Fruit fly (Drosophila melanogaster) whole organism, embryonic: ENCODE results near the gene Cpr30F.

Source experiments
- Atf-2 ChIP-seq: fragments of 200-800 bp; sonication (Bioruptor generic); optimal IDR thresholded peaks from 2 replicates; lab custom pipeline; 2016; ENCODE audit warnings: missing biosample characterization, missing genetic modification characterization
- B-H2 ChIP-seq: fragments of 200-800 bp; sonication (Bioruptor generic); optimal IDR thresholded peaks from 2 replicates; lab custom pipeline; 2018; ENCODE audit warnings: missing biosample characterization, mild to moderate bottlenecking, missing genetic modification characterization
- BEAF-32 ChIP-seq: fragments of 200-800 bp; sonication (Bioruptor generic); optimal IDR thresholded peaks from 3 replicates; lab custom pipeline; 2017; ENCODE audit warnings: missing biosample characterization, missing genetic modification characterization, mild to moderate bottlenecking, moderate library complexity, missing genetic modification reagents
- CG10366 ChIP-seq: fragments of 200-800 bp; sonication (Bioruptor generic); IDR thresholded peaks from 2 replicates; pipeline ENCODE4 v1.3.6; 2022; ENCODE audit warnings: missing biosample characterization, missing genetic modification characterization
- CG10543 ChIP-seq: fragments of 200-800 bp; sonication (Bioruptor generic); optimal IDR thresholded peaks from 3 replicates; lab custom pipeline; 2017; ENCODE audit warnings: missing biosample characterization, mild to moderate bottlenecking, missing genetic modification characterization, moderate library complexity
- CG10565 ChIP-seq: fragments of 200-800 bp; sonication (Bioruptor generic); optimal IDR thresholded peaks from 3 replicates; lab custom pipeline; 2016; ENCODE audit warnings: missing biosample characterization, mild to moderate bottlenecking, missing genetic modification characterization
- CG10654 ChIP-seq: fragments of 200-800 bp; sonication (Bioruptor generic); optimal IDR thresholded peaks from 2 replicates; lab custom pipeline; 2016; ENCODE audit warnings: missing biosample characterization, missing genetic modification characterization
- CG11085 ChIP-seq: fragments of 200-800 bp; sonication (Bioruptor generic); IDR thresholded peaks from 2 replicates; pipeline ENCODE4 v1.3.6; 2022; ENCODE audit warnings: missing biosample characterization, missing genetic modification characterization
- CG11696 ChIP-seq: fragments of 200-800 bp; sonication (Bioruptor generic); IDR thresholded peaks from 2 replicates; pipeline ENCODE4 v1.3.6; 2022; ENCODE audit warnings: missing biosample characterization, missing genetic modification characterization
- CG13296 ChIP-seq: fragments of 200-800 bp; sonication (Bioruptor generic); optimal IDR thresholded peaks from 3 replicates; lab custom pipeline; 2018; ENCODE audit warnings: missing biosample characterization, mild to moderate bottlenecking, missing genetic modification characterization
- CG17186 ChIP-seq: fragments of 200-800 bp; sonication (Bioruptor generic); optimal IDR thresholded peaks from 3 replicates; lab custom pipeline; 2017; ENCODE audit warnings: missing biosample characterization, missing genetic modification reagents, missing genetic modification characterization
- CG17328 ChIP-seq: fragments of 200-800 bp; sonication (Bioruptor generic); IDR thresholded peaks from 2 replicates; pipeline ENCODE4 v1.3.6; 2022; ENCODE audit warnings: missing biosample characterization, missing genetic modification characterization
- CG17359 ChIP-seq: fragments of 200-800 bp; sonication (Bioruptor generic); optimal IDR thresholded peaks from 3 replicates; lab custom pipeline; 2018; ENCODE audit warnings: missing biosample characterization, mild to moderate bottlenecking, missing genetic modification characterization, moderate library complexity
- CG17612 ChIP-seq: fragments of 200-800 bp; sonication (Bioruptor generic); IDR thresholded peaks from 2 replicates; pipeline ENCODE4 v1.3.6; 2022; ENCODE audit warnings: missing biosample characterization, missing genetic modification characterization
- CG18764 ChIP-seq: fragments of 200-800 bp; sonication (Bioruptor generic); optimal IDR thresholded peaks from 3 replicates; lab custom pipeline; 2016; ENCODE audit warnings: missing biosample characterization, missing genetic modification characterization
- CG2116 ChIP-seq: fragments of 200-800 bp; sonication (Bioruptor generic); optimal IDR thresholded peaks from 3 replicates; lab custom pipeline; 2018; ENCODE audit warnings: missing biosample characterization, mild to moderate bottlenecking, missing genetic modification characterization
- CG2120 ChIP-seq: fragments of 200-800 bp; sonication (Bioruptor generic); optimal IDR thresholded peaks from 3 replicates; lab custom pipeline; 2016; ENCODE audit warnings: missing biosample characterization, missing genetic modification characterization
- CG2712 ChIP-seq: fragments of 200-800 bp; optimal IDR thresholded peaks from 3 replicates; lab custom pipeline; 2019; ENCODE audit warnings: missing biosample characterization, mild to moderate bottlenecking, missing genetic modification characterization, moderate library complexity
- CG3838 ChIP-seq: fragments of 200-800 bp; sonication (Bioruptor generic); optimal IDR thresholded peaks from 3 replicates; lab custom pipeline; 2016; ENCODE audit warnings: missing biosample characterization, missing genetic modification characterization
- CG42726 ChIP-seq: fragments of 200-800 bp; sonication (Bioruptor generic); IDR thresholded peaks from 2 replicates; pipeline ENCODE4 v1.3.6; 2022; ENCODE audit warnings: missing biosample characterization, missing genetic modification characterization; ENCODE audit not compliant: partially characterized antibody
- CG4854 ChIP-seq: fragments of 200-800 bp; sonication (Bioruptor generic); optimal IDR thresholded peaks from 2 replicates; lab custom pipeline; 2016; ENCODE audit warnings: missing biosample characterization, missing genetic modification characterization, inconsistent platforms
- CG6175 ChIP-seq: fragments of 200-800 bp; sonication (Bioruptor generic); IDR thresholded peaks from 3 replicates; pipeline ENCODE4 v1.3.6; 2022; ENCODE audit warnings: missing biosample characterization, missing genetic modification characterization
- CG6689 ChIP-seq: fragments of 200-800 bp; sonication (Bioruptor generic); IDR thresholded peaks from 2 replicates; pipeline ENCODE4 v1.3.6; 2022; ENCODE audit warnings: missing biosample characterization, missing genetic modification characterization
- CG7928 ChIP-seq: fragments of 200-800 bp; sonication (Bioruptor generic); optimal IDR thresholded peaks from 2 replicates; lab custom pipeline; 2017; ENCODE audit warnings: missing biosample characterization, mild to moderate bottlenecking, missing genetic modification characterization
- CG7987 ChIP-seq: fragments of 200-800 bp; sonication (Bioruptor generic); optimal IDR thresholded peaks from 2 replicates; lab custom pipeline; 2018; ENCODE audit warnings: missing biosample characterization, mild to moderate bottlenecking, missing genetic modification characterization, moderate library complexity
- CG9797 ChIP-seq: fragments of 200-800 bp; sonication (Bioruptor generic); optimal IDR thresholded peaks from 3 replicates; lab custom pipeline; 2018; ENCODE audit warnings: missing biosample characterization, mild to moderate bottlenecking, missing genetic modification characterization
- CTCF ChIP-seq: fragments of 200-800 bp; sonication (Bioruptor generic); optimal IDR thresholded peaks from 2 replicates; lab custom pipeline; 2017; ENCODE audit warnings: missing biosample characterization, mild to moderate bottlenecking, missing genetic modification characterization, moderate library complexity
- Dip2 ChIP-seq: fragments of 200-800 bp; sonication (Bioruptor generic); IDR thresholded peaks from 2 replicates; pipeline ENCODE4 v1.3.6; 2022; ENCODE audit warnings: missing biosample characterization, missing genetic modification characterization
- Dip3 ChIP-seq: fragments of 200-800 bp; sonication (Bioruptor generic); optimal IDR thresholded peaks from 3 replicates; lab custom pipeline; 2016; ENCODE audit warnings: missing biosample characterization, missing genetic modification characterization
- Doc3 ChIP-seq: fragments of 200-800 bp; sonication (Bioruptor generic); IDR thresholded peaks from 3 replicates; pipeline ENCODE4 v1.3.6; 2022; ENCODE audit warnings: missing biosample characterization, missing genetic modification characterization; ENCODE audit not compliant: partially characterized antibody
- E2f2 ChIP-seq: fragments of 200-800 bp; sonication (Bioruptor generic); IDR thresholded peaks from 2 replicates; pipeline ENCODE4 v1.3.6; 2022; ENCODE audit warnings: missing biosample characterization, missing genetic modification characterization
- Lpt ChIP-seq: fragments of >200 bp; optimal IDR thresholded peaks from 2 replicates; lab custom pipeline; 2018; ENCODE audit warnings: missing biosample characterization, missing genetic modification characterization
- NfI ChIP-seq: fragments of 200-800 bp; sonication (Bioruptor generic); optimal IDR thresholded peaks from 3 replicates; lab custom pipeline; 2018; ENCODE audit warnings: missing biosample characterization, mild to moderate bottlenecking, missing genetic modification characterization, moderate library complexity
- PHDP ChIP-seq: fragments of 200-800 bp; sonication (Bioruptor generic); optimal IDR thresholded peaks from 3 replicates; lab custom pipeline; 2018; ENCODE audit warnings: missing biosample characterization, mild to moderate bottlenecking, missing genetic modification characterization, moderate library complexity
- Rfx ChIP-seq: fragments of 200-800 bp; sonication (Bioruptor generic); IDR thresholded peaks from 2 replicates; pipeline ENCODE4 v1.3.6; 2022; ENCODE audit warnings: missing biosample characterization, missing genetic modification characterization
- Scr ChIP-seq: fragments of 200-800 bp; sonication (Bioruptor generic); IDR thresholded peaks from 2 replicates; pipeline ENCODE4 v1.3.6; 2022; ENCODE audit warnings: missing biosample characterization, missing genetic modification characterization; ENCODE audit not compliant: partially characterized antibody
- Sox102F ChIP-seq: fragments of 200-800 bp; sonication (Bioruptor generic); optimal IDR thresholded peaks from 2 replicates; lab custom pipeline; 2018; ENCODE audit warnings: missing biosample characterization, mild to moderate bottlenecking, missing genetic modification characterization, moderate library complexity
- ac ChIP-seq: fragments of 200-800 bp; sonication (Bioruptor generic); optimal IDR thresholded peaks from 3 replicates; lab custom pipeline; 2017; ENCODE audit warnings: missing biosample characterization, mild to moderate bottlenecking, missing genetic modification characterization
- ap ChIP-seq: fragments of 200-800 bp; sonication (Bioruptor generic); IDR thresholded peaks from 2 replicates; pipeline ENCODE4 v1.3.6; 2022; ENCODE audit warnings: missing biosample characterization, missing genetic modification characterization
- cato ChIP-seq: fragments of 200-800 bp; sonication (Bioruptor generic); optimal IDR thresholded peaks from 2 replicates; lab custom pipeline; 2016; ENCODE audit warnings: missing biosample characterization, missing genetic modification characterization, borderline replicate concordance
- crp ChIP-seq, 2 experiments: fragments of 200-800 bp; sonication (Bioruptor generic); optimal IDR thresholded peaks; 2 replicates in 1 of 2; 3 replicates in 1 of 2; lab custom pipeline; 2017; ENCODE audit warnings: missing biosample characterization in 2 of 2, missing genetic modification characterization in 2 of 2, mild to moderate bottlenecking in 1 of 2, moderate library complexity in 1 of 2
- danr ChIP-seq: fragments of 200-800 bp; sonication (Bioruptor generic); IDR thresholded peaks from 2 replicates; pipeline ENCODE4 v1.3.6; 2022; ENCODE audit warnings: missing biosample characterization, missing genetic modification characterization
- dmrt11E ChIP-seq: fragments of 200-800 bp; sonication (Bioruptor generic); optimal IDR thresholded peaks from 3 replicates; lab custom pipeline; 2018; ENCODE audit warnings: missing biosample characterization, mild to moderate bottlenecking, missing genetic modification characterization, moderate library complexity
- dmrt99B ChIP-seq: fragments of 200-800 bp; sonication (Bioruptor generic); optimal IDR thresholded peaks from 2 replicates; lab custom pipeline; 2018; ENCODE audit warnings: missing biosample characterization, mild to moderate bottlenecking, missing genetic modification characterization, moderate library complexity
- fd96Cb ChIP-seq: fragments of 200-800 bp; sonication (Bioruptor generic); optimal IDR thresholded peaks from 2 replicates; lab custom pipeline; 2018; ENCODE audit warnings: missing biosample characterization, mild to moderate bottlenecking, missing genetic modification characterization, moderate library complexity
- lbe ChIP-seq: fragments of 200-800 bp; sonication (Bioruptor generic); optimal IDR thresholded peaks from 2 replicates; lab custom pipeline; 2016; ENCODE audit warnings: missing biosample characterization, mild to moderate bottlenecking, missing genetic modification characterization
- ranshi ChIP-seq: fragments of 200-800 bp; sonication (Bioruptor generic); IDR thresholded peaks from 2 replicates; pipeline ENCODE4 v1.3.6; 2022; ENCODE audit warnings: missing biosample characterization, missing genetic modification characterization
- rib ChIP-seq: fragments of 200-800 bp; sonication (Bioruptor generic); IDR thresholded peaks from 2 replicates; pipeline ENCODE4 v1.3.6; 2022; ENCODE audit warnings: missing biosample characterization, missing genetic modification characterization
- slp2 ChIP-seq: fragments of 200-800 bp; sonication (Bioruptor generic); optimal IDR thresholded peaks from 2 replicates; lab custom pipeline; 2016; ENCODE audit warnings: missing biosample characterization, missing genetic modification characterization
- tio ChIP-seq: fragments of 200-800 bp; sonication (Bioruptor generic); optimal IDR thresholded peaks from 2 replicates; lab custom pipeline; 2017; ENCODE audit warnings: missing biosample characterization, missing genetic modification characterization, inconsistent platforms
- z ChIP-seq: fragments of 200-800 bp; sonication (Bioruptor generic); IDR thresholded peaks from 3 replicates; pipeline ENCODE4 v1.3.6; 2022; ENCODE audit warnings: missing biosample characterization, missing genetic modification characterization

Cpr30F gene

DNA sequence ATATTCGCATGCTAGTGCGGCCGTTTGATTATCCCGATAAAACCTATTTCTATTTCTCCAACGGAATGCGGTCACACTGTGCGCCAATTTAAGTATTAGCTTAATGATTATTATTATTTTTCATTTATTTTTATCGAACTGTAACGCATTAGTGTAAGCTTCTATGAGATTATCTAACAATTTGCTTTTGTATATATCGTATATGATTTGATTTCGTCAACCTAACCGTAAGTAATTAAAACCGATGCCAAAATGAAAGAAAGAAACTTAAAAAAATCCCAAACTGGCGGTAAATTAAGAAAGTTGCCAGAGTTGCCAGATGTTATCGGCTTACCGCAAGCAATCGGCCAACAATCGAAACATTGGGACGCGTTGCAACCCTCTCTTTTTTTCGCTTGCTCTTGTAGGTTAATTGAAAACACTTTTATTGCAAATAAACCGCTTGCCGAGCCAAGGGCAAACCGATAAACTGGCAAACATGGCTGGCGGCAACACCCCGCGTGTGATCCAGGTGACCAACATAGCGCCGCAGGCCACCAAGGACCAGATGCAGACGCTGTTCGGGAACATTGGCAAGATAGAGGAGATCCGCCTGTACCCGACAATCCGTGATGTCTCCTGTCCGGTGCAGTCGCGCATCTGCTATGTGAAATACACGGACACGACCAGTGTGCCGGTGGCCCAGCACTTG lies 20.2 kb downstream of the Cpr30F start, which contains the start of the genes Etl1 and Srp54 (continued):
- TF ChIP-seq Doc3, result no peak; the same call in 2 of the 3 replicates
- TF ChIP-seq CG2712 (tag; lab: Kevin White, UChicago), result peak; percentile 25
- TF ChIP-seq Atf-2 (GFP tag; lab: Kevin White, UChicago), result no peak
- peak in 1 of 2 experiments; percentile 8 for TF ChIP-seq crp (GFP tag; optimal IDR thresholded peaks at IDR 0.05; lab: Kevin White, UChicago)
- TF ChIP-seq CG13296, result no peak
- peak; percentile 63 for TF ChIP-seq BEAF-32 (GFP tag; lab: Kevin White, UChicago)
- TF ChIP-seq CG10366, result no peak
- TF ChIP-seq CG17359 (tag; lab: Kevin White, UChicago), result no peak
- TF ChIP-seq CG7987, result no peak
- TF ChIP-seq Dip3 (GFP tag; lab: Kevin White, UChicago), result no peak
- TF ChIP-seq CG17328 (GFP tag; lab: Robert Waterston, UW), result no peak
- peak; percentile 3 for TF ChIP-seq CTCF (GFP tag; lab: Kevin White, UChicago)
- peak; percentile 12 for TF ChIP-seq CG2120 (GFP tag; lab: Kevin White, UChicago)
- no peak for TF ChIP-seq CG42726
- no peak for TF ChIP-seq CG18764
- no peak for TF ChIP-seq lbe (GFP tag; lab: Kevin White, UChicago)
- no peak for TF ChIP-seq tio
- no peak for TF ChIP-seq ranshi (GFP tag; lab: Robert Waterston, UW)
- TF ChIP-seq Dip2 (GFP tag; lab: Robert Waterston, UW), result no peak
- no peak for TF ChIP-seq Lpt
- no peak for TF ChIP-seq CG6689 (GFP tag; lab: Robert Waterston, UW)
- no peak for TF ChIP-seq z (GFP tag; lab: Robert Waterston, UW)
- no peak for TF ChIP-seq dmrt99B (tag; lab: Kevin White, UChicago)
- TF ChIP-seq danr, result no peak
- no peak for TF ChIP-seq CG10543 (GFP tag; lab: Kevin White, UChicago)
- no peak for TF ChIP-seq PHDP (tag; lab: Kevin White, UChicago)
- TF ChIP-seq CG2116 (GFP tag; lab: Kevin White, UChicago), result peak; percentile 91
- no peak for TF ChIP-seq CG6175 (GFP tag; lab: Robert Waterston, UW)
- TF ChIP-seq E2f2, result peak; percentile 84
- TF ChIP-seq Sox102F (GFP tag; lab: Kevin White, UChicago), result no peak
- no peak for TF ChIP-seq B-H2 (GFP tag; lab: Kevin White, UChicago)
- TF ChIP-seq CG10565, result no peak
- no peak for TF ChIP-seq CG11085
- no peak for TF ChIP-seq CG7928 (GFP tag; lab: Kevin White, UChicago)
- TF ChIP-seq ap (GFP tag; lab: Robert Waterston, UW), result no peak
- TF ChIP-seq Rfx (GFP tag; lab: Robert Waterston, UW), result 0 out of 2 replicates have a peak, but pooled peaks have one; percentile 26
- no peak for TF ChIP-seq ac (GFP tag; lab: Kevin White, UChicago)
- peak; percentile 68 for TF ChIP-seq CG17186 (GFP tag; lab: Kevin White, UChicago)
- TF ChIP-seq CG9797, result peak; percentile 73
- TF ChIP-seq fd96Cb (tag; lab: Kevin White, UChicago), result no peak
- no peak for TF ChIP-seq slp2 (GFP tag; lab: Kevin White, UChicago)
- no peak for TF ChIP-seq CG17612
- TF ChIP-seq CG11696, result no peak
- no peak for TF ChIP-seq CG4854 (GFP tag; lab: Kevin White, UChicago)
- no peak for TF ChIP-seq dmrt11E (tag; lab: Kevin White, UChicago)
- no peak for TF ChIP-seq CG3838 (GFP tag; lab: Kevin White, UChicago)
- no peak for TF ChIP-seq rib
- peak; percentile 35 for TF ChIP-seq Scr
- no peak for TF ChIP-seq cato (GFP tag; lab: Kevin White, UChicago)
- no peak for TF ChIP-seq NfI (GFP tag; lab: Kevin White, UChicago)
- no peak for TF ChIP-seq CG10654 (GFP tag; lab: Kevin White, UChicago)
